Worm (Caenorhabditis elegans) whole organism, late embryonic: Measurements from ENCODE around the gene twk-13.

ENCODE experiments used
- ama-1 ChIP-seq: fragments of 150-350 bp; optimal IDR thresholded peaks from 2 replicates; lab custom pipeline; 2014
- ceh-2 ChIP-seq: sonication (generic microtip); optimal IDR thresholded peaks from 2 replicates; lab custom pipeline; 2016; ENCODE audit warnings: missing genotype, missing genetic modification characterization, missing compliant biosample characterization
- ceh-9 ChIP-seq: sonication (generic microtip); optimal IDR thresholded peaks from 2 replicates; lab custom pipeline; 2016; ENCODE audit warnings: mild to moderate bottlenecking, missing genetic modification characterization, inconsistent platforms, missing compliant biosample characterization
- dmd-4 ChIP-seq: sonication (generic microtip); optimal IDR thresholded peaks from 2 replicates; lab custom pipeline; 2016; ENCODE audit warnings: borderline replicate concordance, missing genetic modification characterization, missing compliant biosample characterization
- elt-2 ChIP-seq: sonication (generic microtip); optimal IDR thresholded peaks from 2 replicates; lab custom pipeline; 2016; ENCODE audit warnings: missing genetic modification reagents, missing genetic modification characterization, missing compliant biosample characterization
- hlh-8 ChIP-seq: sonication (generic microtip); optimal IDR thresholded peaks from 2 replicates; lab custom pipeline; 2016; ENCODE audit warnings: missing genotype, missing genetic modification characterization, missing compliant biosample characterization
- lin-11 ChIP-seq: fragments of 200-800 bp; sonication (Bioruptor generic); optimal IDR thresholded peaks from 2 replicates; lab custom pipeline; 2018; ENCODE audit warnings: mild to moderate bottlenecking, missing genetic modification characterization, missing compliant biosample characterization
- nfya-1 ChIP-seq: sonication (generic microtip); optimal IDR thresholded peaks from 2 replicates; lab custom pipeline; 2017; ENCODE audit warnings: missing genetic modification characterization, mild to moderate bottlenecking, missing compliant biosample characterization, antibody characterized with exemption, moderate library complexity
- pha-4 ChIP-seq: fragments of 150-350 bp; optimal IDR thresholded peaks from 2 replicates; lab custom pipeline; 2018; ENCODE audit warnings: missing biosample characterization, missing genetic modification reagents, missing genetic modification characterization
- tbx-7 ChIP-seq: sonication (generic microtip); optimal IDR thresholded peaks from 2 replicates; lab custom pipeline; 2016; ENCODE audit warnings: missing genotype, missing genetic modification characterization, missing compliant biosample characterization

ce11 chrV:12275714-12276113 lies 62.1 kb downstream of the twk-13 start:
- no peak for TF ChIP-seq ceh-2 (tag; lab: Kevin White, UChicago)
- TF ChIP-seq dmd-4 (tag; lab: Kevin White, UChicago), result no peak
- no peak for TF ChIP-seq elt-2
- TF ChIP-seq hlh-8 (tag; lab: Kevin White, UChicago), result no peak
- TF ChIP-seq tbx-7 (tag; lab: Kevin White, UChicago), result no peak
- TF ChIP-seq pha-4 (tag; lab: Kevin White, UChicago), result no peak
- no peak for TF ChIP-seq nfya-1 (tag; lab: Kevin White, UChicago)
- no peak for TF ChIP-seq lin-11 (tag; lab: Kevin White, UChicago)
- TF ChIP-seq ama-1 (lab: Kevin White, UChicago), result no peak
- TF ChIP-seq ceh-9, result no peak
